Worm (Caenorhabditis elegans): ENCODE measurements around the gene rab-21.

ce11 chrII:8750056-8750455 is 35.2 kb upstream of the rab-21 start:
- TF ChIP-seq efl-1 (optimal IDR thresholded peaks at IDR 0.05) (no peak), efl-1 (GFP tag; optimal IDR thresholded peaks at IDR 0.05 in 1 of 2) (no peak), aha-1 (tag; optimal IDR thresholded peaks at IDR 0.05) (no peak), ama-1 (optimal IDR thresholded peaks at IDR 0.05) (no peak), aly-2 (tag; optimal IDR thresholded peaks at IDR 0.05) (no peak), nhr-12 (tag; optimal IDR thresholded peaks at IDR 0.05) (no peak), pqm-1 (tag; optimal IDR thresholded peaks at IDR 0.05) (no peak), Y116A8C.19 (tag; optimal IDR thresholded peaks at IDR 0.05; ENCODE audit: borderline replicate concordance) (no peak), nhr-84 (tag; optimal IDR thresholded peaks at IDR 0.05) (no peak)

All from whole organism, L1 larva.